ENCODE assay signal across 4 fruit fly cellular contexts in genomic region chr3R:15243452-15243851, dm6.
TF ChIP-seq lines count a peak whose summit lies in the region.

No protein-coding gene starts in this region.

TF ChIP-seq in whole organism, adult, 20 proteins besides CTCF, POLR2A, EP300 and RAD21 (continued from another document):
- peak; percentile 80 for TF ChIP-seq tj (GFP tag; optimal IDR thresholded peaks at IDR 0.05; lab: Kevin White, UChicago)
- no peak for TF ChIP-seq Crg-1 (GFP tag; optimal IDR thresholded peaks at IDR 0.05; lab: Kevin White, UChicago)

TF ChIP-seq in whole organism, embryonic, 481 proteins besides CTCF, POLR2A, EP300 and RAD21 (continued from another document and continues in another):
- no peak for TF ChIP-seq CG42726 (GFP tag; IDR thresholded peaks at IDR 0.05; lab: Robert Waterston, UW; ENCODE audit: partially characterized antibody)
- no peak for TF ChIP-seq pita (GFP tag; optimal IDR thresholded peaks at IDR 0.05; lab: Kevin White, UChicago)
- TF ChIP-seq chinmo (GFP tag; IDR thresholded peaks at IDR 0.05; lab: Robert Waterston, UW; ENCODE audit: partially characterized antibody), result peak; percentile 84; the same call in 3 of the 4 replicates
- no peak for TF ChIP-seq CG4404 (GFP tag; IDR thresholded peaks at IDR 0.05; lab: Robert Waterston, UW)
- TF ChIP-seq CG13123 (GFP tag; optimal IDR thresholded peaks at IDR 0.05; lab: Kevin White, UChicago), result no peak
- TF ChIP-seq Opbp (GFP tag; IDR thresholded peaks at IDR 0.05; lab: Robert Waterston, UW; ENCODE audit: partially characterized antibody), result 0 out of 3 replicates have a peak, but pooled peaks have one; percentile 9
- no peak for TF ChIP-seq CG5953 (GFP tag; IDR thresholded peaks at IDR 0.05; lab: Robert Waterston, UW)
- no peak for TF ChIP-seq CG11504 (tag; optimal IDR thresholded peaks at IDR 0.05; lab: Kevin White, UChicago)
- TF ChIP-seq wor (GFP tag; IDR thresholded peaks at IDR 0.05; lab: Robert Waterston, UW), result no peak
- TF ChIP-seq CG1024 (GFP tag; IDR thresholded peaks at IDR 0.05; lab: Robert Waterston, UW), result no peak
- no peak for TF ChIP-seq ro (GFP tag; IDR thresholded peaks at IDR 0.05; lab: Robert Waterston, UW)
- TF ChIP-seq sc (optimal IDR thresholded peaks at IDR 0.05; lab: Kevin White, UChicago), result no peak
- no peak for TF ChIP-seq sc (GFP tag; optimal IDR thresholded peaks at IDR 0.05; lab: Kevin White, UChicago)
- TF ChIP-seq CG11398 (GFP tag; optimal IDR thresholded peaks at IDR 0.05; lab: Kevin White, UChicago), result no peak
- TF ChIP-seq gem (tag; optimal IDR thresholded peaks at IDR 0.05; lab: Kevin White, UChicago), result no peak
- TF ChIP-seq CG3407 (GFP tag; optimal IDR thresholded peaks at IDR 0.05; lab: Kevin White, UChicago), result no peak
- TF ChIP-seq NC2α (GFP tag; optimal IDR thresholded peaks at IDR 0.05; lab: Kevin White, UChicago), result no peak
- TF ChIP-seq CG7271 (tag; optimal IDR thresholded peaks at IDR 0.05; lab: Kevin White, UChicago), result no peak
- TF ChIP-seq Drgx (GFP tag; IDR thresholded peaks at IDR 0.05; lab: Robert Waterston, UW), result no peak
- peak; percentile 28; the same call in 1 of the 2 replicates for TF ChIP-seq CG9932 (GFP tag; IDR thresholded peaks at IDR 0.05; lab: Robert Waterston, UW)
- no peak for TF ChIP-seq CG3281 (GFP tag; optimal IDR thresholded peaks at IDR 0.05; lab: Kevin White, UChicago)
- peak; percentile 13 for TF ChIP-seq CG8924 (tag; optimal IDR thresholded peaks at IDR 0.05; lab: Kevin White, UChicago)
- TF ChIP-seq Hmx (GFP tag; optimal IDR thresholded peaks at IDR 0.05; lab: Kevin White, UChicago), result no peak
- TF ChIP-seq CG8089 (GFP tag; optimal IDR thresholded peaks at IDR 0.05; lab: Kevin White, UChicago), result no peak
- TF ChIP-seq chif (GFP tag; optimal IDR thresholded peaks at IDR 0.05; lab: Kevin White, UChicago), result no peak
- no peak for TF ChIP-seq Sin3A (optimal IDR thresholded peaks at IDR 0.05; lab: Kevin White, UChicago)
- no peak for TF ChIP-seq fd64A (GFP tag; optimal IDR thresholded peaks at IDR 0.05; lab: Kevin White, UChicago)
- TF ChIP-seq az2 (GFP tag; optimal IDR thresholded peaks at IDR 0.05; lab: Kevin White, UChicago), result no peak
- no peak for TF ChIP-seq CG18599 (GFP tag; optimal IDR thresholded peaks at IDR 0.05; lab: Kevin White, UChicago)
- no peak for TF ChIP-seq unc-4 (GFP tag; IDR thresholded peaks at IDR 0.05; lab: Robert Waterston, UW; ENCODE audit: partially characterized antibody)
- TF ChIP-seq dm (GFP tag; optimal IDR thresholded peaks at IDR 0.05; lab: Kevin White, UChicago), result peak; percentile 94
- TF ChIP-seq lola (GFP tag; optimal IDR thresholded peaks at IDR 0.05; lab: Kevin White, UChicago), result no peak
- TF ChIP-seq CG9437 (GFP tag; optimal IDR thresholded peaks at IDR 0.05; lab: Kevin White, UChicago), result no peak
- peak; percentile 36 for TF ChIP-seq CG13287 (GFP tag; IDR thresholded peaks at IDR 0.05; lab: Robert Waterston, UW; ENCODE audit: partially characterized antibody)
- TF ChIP-seq CG17186 (GFP tag; optimal IDR thresholded peaks at IDR 0.05; lab: Kevin White, UChicago), result no peak
- no peak for TF ChIP-seq Dad (GFP tag; optimal IDR thresholded peaks at IDR 0.05; lab: Kevin White, UChicago)
- no peak for TF ChIP-seq CG17829 (tag; optimal IDR thresholded peaks at IDR 0.05; lab: Kevin White, UChicago)
- peak; percentile 64 for TF ChIP-seq Hey (tag; optimal IDR thresholded peaks at IDR 0.05; lab: Kevin White, UChicago)
- TF ChIP-seq nmo (GFP tag; optimal IDR thresholded peaks at IDR 0.05; lab: Kevin White, UChicago), result peak; percentile 15
- 0 out of 3 replicates have a peak, but pooled peaks have one; percentile 37 for TF ChIP-seq CG2199 (GFP tag; IDR thresholded peaks at IDR 0.05; lab: Robert Waterston, UW)
- no peak for TF ChIP-seq ara (GFP tag; IDR thresholded peaks at IDR 0.05; lab: Robert Waterston, UW)
- no peak for TF ChIP-seq CG4617 (GFP tag; optimal IDR thresholded peaks at IDR 0.05; lab: Kevin White, UChicago; ENCODE audit: borderline replicate concordance)
- peak; percentile 75 for TF ChIP-seq CG1832 (GFP tag; optimal IDR thresholded peaks at IDR 0.05; lab: Kevin White, UChicago)

TF ChIP-seq in whole organism, prepupa, 60 proteins besides CTCF, POLR2A, EP300 and RAD21 (continued from another document):
- TF ChIP-seq fd85E (GFP tag; optimal IDR thresholded peaks at IDR 0.05; lab: Kevin White, UChicago), result no peak
- TF ChIP-seq vri (GFP tag; optimal IDR thresholded peaks at IDR 0.05; lab: Kevin White, UChicago), result peak; percentile 50
- TF ChIP-seq CG10669 (GFP tag; optimal IDR thresholded peaks at IDR 0.05; lab: Kevin White, UChicago), result no peak
- TF ChIP-seq net (GFP tag; optimal IDR thresholded peaks at IDR 0.05; lab: Kevin White, UChicago), result no peak
- TF ChIP-seq achi (GFP tag; optimal IDR thresholded peaks at IDR 0.05; lab: Kevin White, UChicago), result no peak
- TF ChIP-seq CG6276 (GFP tag; optimal IDR thresholded peaks at IDR 0.05; lab: Kevin White, UChicago), result no peak
- no peak for TF ChIP-seq CG6854 (GFP tag; optimal IDR thresholded peaks at IDR 0.05; lab: Kevin White, UChicago)
- no peak for TF ChIP-seq CG31627 (GFP tag; optimal IDR thresholded peaks at IDR 0.05; lab: Kevin White, UChicago)
- TF ChIP-seq CG6163 (GFP tag; IDR thresholded peaks at IDR 0.05; lab: Robert Waterston, UW), result peak; percentile 60
- no peak for TF ChIP-seq Sox15 (GFP tag; optimal IDR thresholded peaks at IDR 0.05; lab: Kevin White, UChicago)
- no peak for TF ChIP-seq CG6808 (GFP tag; optimal IDR thresholded peaks at IDR 0.05; lab: Kevin White, UChicago)
- peak; percentile 5 for TF ChIP-seq topi (GFP tag; optimal IDR thresholded peaks at IDR 0.05; lab: Kevin White, UChicago)
- no peak for TF ChIP-seq Lpt (GFP tag; optimal IDR thresholded peaks at IDR 0.05; lab: Kevin White, UChicago)
- TF ChIP-seq dsx (GFP tag; optimal IDR thresholded peaks at IDR 0.05; lab: Kevin White, UChicago; ENCODE audit: poor library complexity, severe bottlenecking), result no peak
- no peak for TF ChIP-seq Blimp-1 (GFP tag; optimal IDR thresholded peaks at IDR 0.05; lab: Kevin White, UChicago)
- TF ChIP-seq Eip75B (GFP tag; optimal IDR thresholded peaks at IDR 0.05; lab: Kevin White, UChicago), result peak; percentile 27
- no peak for TF ChIP-seq dac (GFP tag; optimal IDR thresholded peaks at IDR 0.05; lab: Kevin White, UChicago)
- no peak for TF ChIP-seq eg (GFP tag; IDR thresholded peaks at IDR 0.05; lab: Robert Waterston, UW)
- no peak for TF ChIP-seq salr (GFP tag; optimal IDR thresholded peaks at IDR 0.05; lab: Kevin White, UChicago)
- no peak for TF ChIP-seq CG3032 (tag; optimal IDR thresholded peaks at IDR 0.05; lab: Kevin White, UChicago)
- no peak for TF ChIP-seq CG4318 (GFP tag; optimal IDR thresholded peaks at IDR 0.05; lab: Kevin White, UChicago)
- TF ChIP-seq CG8632 (GFP tag; optimal IDR thresholded peaks at IDR 0.05; lab: Kevin White, UChicago), result no peak
- TF ChIP-seq Hr39 (GFP tag; optimal IDR thresholded peaks at IDR 0.05; lab: Kevin White, UChicago), result no peak
- no peak for TF ChIP-seq CG11762 (GFP tag; optimal IDR thresholded peaks at IDR 0.05; lab: Kevin White, UChicago; ENCODE audit: insufficient read depth)
- no peak for TF ChIP-seq CG7368 (GFP tag; optimal IDR thresholded peaks at IDR 0.05; lab: Kevin White, UChicago)
- TF ChIP-seq Ets96B (tag; optimal IDR thresholded peaks at IDR 0.05; lab: Kevin White, UChicago), result no peak
- no peak for TF ChIP-seq CG8119 (GFP tag; IDR thresholded peaks at IDR 0.05; lab: Robert Waterston, UW)
- no peak for TF ChIP-seq CG11902 (GFP tag; optimal IDR thresholded peaks at IDR 0.05; lab: Kevin White, UChicago)
- peak; percentile 38 for TF ChIP-seq esn (GFP tag; optimal IDR thresholded peaks at IDR 0.05; lab: Kevin White, UChicago)
- TF ChIP-seq CG34406 (GFP tag; optimal IDR thresholded peaks at IDR 0.05; lab: Kevin White, UChicago), result no peak
- TF ChIP-seq CG15336 (GFP tag; IDR thresholded peaks at IDR 0.05; lab: Robert Waterston, UW), result peak; percentile 21; the same call in 1 of the 2 replicates
- no peak for TF ChIP-seq Ets21C (GFP tag; optimal IDR thresholded peaks at IDR 0.05; lab: Kevin White, UChicago)
- peak; percentile 91 for TF ChIP-seq svp (GFP tag; lab: Kevin White, UChicago)
- TF ChIP-seq CG9139 (GFP tag; optimal IDR thresholded peaks at IDR 0.05; lab: Kevin White, UChicago), result no peak
- TF ChIP-seq CG8319 (GFP tag; optimal IDR thresholded peaks at IDR 0.05; lab: Kevin White, UChicago), result no peak
- peak; percentile 14 for TF ChIP-seq CG3919 (GFP tag; optimal IDR thresholded peaks at IDR 0.05; lab: Kevin White, UChicago)
- TF ChIP-seq CG6792 (GFP tag; optimal IDR thresholded peaks at IDR 0.05; lab: Kevin White, UChicago), result no peak
- TF ChIP-seq CG11294 (GFP tag; IDR thresholded peaks at IDR 0.05; lab: Robert Waterston, UW), result no peak
- peak; percentile 2 for TF ChIP-seq pdm3 (GFP tag; optimal IDR thresholded peaks at IDR 0.05; lab: Kevin White, UChicago)
- no peak for TF ChIP-seq lz (GFP tag; optimal IDR thresholded peaks at IDR 0.05; lab: Kevin White, UChicago)

TF ChIP-seq in whole organism, wandering third instar larva, 38 proteins besides CTCF, POLR2A, EP300 and RAD21 (continued from another document):
- TF ChIP-seq Dfd (GFP tag; optimal IDR thresholded peaks at IDR 0.05; lab: Kevin White, UChicago) (no peak), lola (GFP tag; optimal IDR thresholded peaks at IDR 0.05; lab: Kevin White, UChicago) (no peak)
TF ChIP-seq in whole organism, wandering third instar larva: peak in this region for 13.
